Fruit fly (Drosophila melanogaster) whole organism, wandering third instar larva: ENCODE data around the gene SNCF.

Experiments
- Abd-B ChIP-seq: fragments of >200 bp; optimal IDR thresholded peaks from 2 replicates; lab custom pipeline; 2017; ENCODE audit warnings: missing biosample characterization, missing genetic modification characterization
- CG32264 ChIP-seq: fragments of 200-800 bp; sonication (Bioruptor generic); optimal IDR thresholded peaks from 2 replicates; lab custom pipeline; 2016; ENCODE audit warnings: missing biosample characterization, missing genetic modification characterization
- CG9705 ChIP-seq: fragments of 200-800 bp; sonication (Bioruptor generic); optimal IDR thresholded peaks from 2 replicates; lab custom pipeline; 2018; ENCODE audit warnings: missing biosample characterization, mild to moderate bottlenecking, missing genetic modification characterization
- CrebA ChIP-seq: fragments of 200-800 bp; sonication (Bioruptor generic); optimal IDR thresholded peaks from 2 replicates; lab custom pipeline; 2016; ENCODE audit warnings: missing biosample characterization, mild to moderate bottlenecking, missing genetic modification characterization, borderline replicate concordance
- Dfd ChIP-seq: fragments of >200 bp; optimal IDR thresholded peaks from 2 replicates; lab custom pipeline; 2017; ENCODE audit warnings: missing biosample characterization, missing genetic modification characterization
- Dif ChIP-seq: fragments of 200-275, 200-300 bp; sonication (Bioruptor generic); optimal IDR thresholded peaks from 2 replicates; lab custom pipeline; 2018; ENCODE audit warnings: missing biosample characterization, missing genetic modification characterization; ENCODE audit not compliant: partially characterized antibody
- GATAd ChIP-seq: sonication (Bioruptor generic); optimal IDR thresholded peaks from 2 replicates; lab custom pipeline; 2016; ENCODE audit warnings: missing biosample characterization, missing genetic modification characterization
- HLH106 ChIP-seq: fragments of 200-800 bp; optimal IDR thresholded peaks from 3 replicates; lab custom pipeline; 2019; ENCODE audit warnings: missing biosample characterization, mild to moderate bottlenecking, missing genetic modification characterization, moderate library complexity
- Hnf4 ChIP-seq: fragments of 200-800 bp; sonication (Bioruptor generic); optimal IDR thresholded peaks from 2 replicates; lab custom pipeline; 2016; ENCODE audit warnings: missing biosample characterization, mild to moderate bottlenecking, missing genetic modification characterization
- Hr78 ChIP-seq: fragments of >200 bp; optimal IDR thresholded peaks from 2 replicates; lab custom pipeline; 2017; ENCODE audit warnings: missing biosample characterization, missing genetic modification characterization
- Hr83 ChIP-seq: fragments of 200-300 bp; sonication (Bioruptor generic); optimal IDR thresholded peaks from 2 replicates; lab custom pipeline; 2016; ENCODE audit warnings: missing biosample characterization, mild to moderate bottlenecking, missing genetic modification characterization, moderate library complexity; ENCODE audit not compliant: poor library complexity, severe bottlenecking
- Jra ChIP-seq: sonication (Bioruptor generic); optimal IDR thresholded peaks from 2 replicates; lab custom pipeline; 2016; ENCODE audit warnings: missing biosample characterization, missing genetic modification characterization
- Myc ChIP-seq: fragments of >200 bp; optimal IDR thresholded peaks from 2 replicates; lab custom pipeline; 2017
- N ChIP-seq: fragments of >200 bp; optimal IDR thresholded peaks from 2 replicates; lab custom pipeline; 2018; ENCODE audit warnings: missing biosample characterization, missing external identifiers, missing genetic modification characterization
- OdsH ChIP-seq: fragments of 200-800 bp; sonication (Bioruptor generic); optimal IDR thresholded peaks from 2 replicates; lab custom pipeline; 2016; ENCODE audit warnings: missing biosample characterization, mild to moderate bottlenecking, missing genetic modification characterization
- Rel ChIP-seq, 2 experiments: fragments of 200-800 bp; sonication (Bioruptor generic) in 1 of 2; optimal IDR thresholded peaks; 2 replicates in 1 of 2; 3 replicates in 1 of 2; lab custom pipeline; 2016 to 2019; ENCODE audit warnings: mild to moderate bottlenecking in 2 of 2, missing biosample characterization in 2 of 2, missing genetic modification characterization in 2 of 2, moderate library complexity in 1 of 2
- Sp1 ChIP-seq: fragments of 200-800 bp; sonication (Bioruptor generic); optimal IDR thresholded peaks from 3 replicates; lab custom pipeline; 2019; ENCODE audit warnings: missing biosample characterization, mild to moderate bottlenecking, missing genetic modification characterization, moderate library complexity
- Vsx2 ChIP-seq: fragments of 200-300, 225-300 bp; sonication (Bioruptor generic); optimal IDR thresholded peaks from 2 replicates; lab custom pipeline; 2018; ENCODE audit warnings: missing biosample characterization, missing genetic modification characterization; ENCODE audit not compliant: partially characterized antibody
- br ChIP-seq: fragments of 200-800 bp; sonication (Bioruptor generic); optimal IDR thresholded peaks from 2 replicates; lab custom pipeline; 2016; ENCODE audit warnings: missing biosample characterization, missing genetic modification characterization
- brk ChIP-seq: fragments of 200-800 bp; sonication (Bioruptor generic); optimal IDR thresholded peaks from 2 replicates; lab custom pipeline; 2016; ENCODE audit warnings: missing biosample characterization, mild to moderate bottlenecking, missing genetic modification characterization
- dl ChIP-seq, 2 experiments: fragments of 175-275, 200-275 bp in 1 of 2; fragments of 200-275 bp in 1 of 2; sonication (Bioruptor generic); optimal IDR thresholded peaks; lab custom pipeline; 2018; ENCODE audit warnings: mild to moderate bottlenecking in 2 of 2, missing biosample characterization in 2 of 2, missing genetic modification characterization in 2 of 2, moderate library complexity in 2 of 2; ENCODE audit not compliant: partially characterized antibody in 2 of 2, insufficient read depth in 1 of 2
- dmrt93B ChIP-seq: fragments of 200-800 bp; sonication (Bioruptor generic); optimal IDR thresholded peaks from 2 replicates; lab custom pipeline; 2018; ENCODE audit warnings: missing biosample characterization, mild to moderate bottlenecking, missing genetic modification characterization
- dsf ChIP-seq: sonication (Bioruptor generic); optimal IDR thresholded peaks from 2 replicates; lab custom pipeline; 2016; ENCODE audit warnings: missing biosample characterization, missing genetic modification characterization, borderline replicate concordance
- ey ChIP-seq: fragments of 200-800 bp; sonication (Bioruptor generic); optimal IDR thresholded peaks from 2 replicates; lab custom pipeline; 2016; ENCODE audit warnings: missing biosample characterization, missing genetic modification characterization
- foxo ChIP-seq, 2 experiments: fragments of 200-800 bp; sonication (Bioruptor generic); optimal IDR thresholded peaks; 2 replicates in 1 of 2; 3 replicates in 1 of 2; lab custom pipeline; 2016 to 2017; ENCODE audit warnings: missing biosample characterization in 2 of 2, missing genetic modification characterization in 2 of 2
- fru ChIP-seq: fragments of 200-800 bp; sonication (Bioruptor generic); optimal IDR thresholded peaks from 3 replicates; lab custom pipeline; 2016; ENCODE audit warnings: missing biosample characterization, mild to moderate bottlenecking, missing genetic modification characterization
- h ChIP-seq: fragments of 200-800 bp; sonication (Bioruptor generic); optimal IDR thresholded peaks from 3 replicates; lab custom pipeline; 2016; ENCODE audit warnings: missing biosample characterization, mild to moderate bottlenecking, missing genetic modification characterization
- jim ChIP-seq: fragments of 175-275, 200-325 bp; sonication (Bioruptor generic); optimal IDR thresholded peaks from 2 replicates; lab custom pipeline; 2016; ENCODE audit warnings: missing biosample characterization, mild to moderate bottlenecking, missing genetic modification characterization
- pan ChIP-seq: fragments of >200 bp; optimal IDR thresholded peaks from 2 replicates; lab custom pipeline; 2017
- psq ChIP-seq: fragments of 200-800 bp; sonication (Bioruptor generic); optimal IDR thresholded peaks from 3 replicates; lab custom pipeline; 2017; ENCODE audit warnings: missing biosample characterization, mild to moderate bottlenecking, missing genetic modification characterization, moderate library complexity
- rgr ChIP-seq: fragments of 200-800 bp; sonication (Bioruptor generic); optimal IDR thresholded peaks from 3 replicates; lab custom pipeline; 2016; ENCODE audit warnings: missing biosample characterization, mild to moderate bottlenecking, missing genetic modification characterization
- sage ChIP-seq: fragments of 200-800 bp; sonication (Bioruptor generic); optimal IDR thresholded peaks from 2 replicates; lab custom pipeline; 2016; ENCODE audit warnings: missing biosample characterization, mild to moderate bottlenecking, missing genetic modification characterization
- sv ChIP-seq: fragments of 200-800 bp; sonication (Bioruptor generic); optimal IDR thresholded peaks from 3 replicates; lab custom pipeline; 2016; ENCODE audit warnings: missing biosample characterization, missing genetic modification characterization
- tai ChIP-seq: sonication (Bioruptor generic); optimal IDR thresholded peaks from 2 replicates; lab custom pipeline; 2016; ENCODE audit warnings: missing biosample characterization, missing genetic modification characterization
- usp ChIP-seq: fragments of >200 bp; optimal IDR thresholded peaks from 2 replicates; lab custom pipeline; 2017; ENCODE audit warnings: missing biosample characterization, missing genetic modification characterization

The SNCF gene

dm6 chr3L:13393538-13393937 is 15.2 kb downstream of the SNCF start:
- peak; percentile 23 for TF ChIP-seq HLH106 (tag; lab: Kevin White, UChicago)
- peak in 1 of 2 experiments; percentile 20 for TF ChIP-seq foxo (GFP tag; optimal IDR thresholded peaks at IDR 0.05; lab: Kevin White, UChicago)
- TF ChIP-seq Vsx2 (GFP tag; lab: Kevin White, UChicago), result no peak
- no peak for TF ChIP-seq psq (GFP tag; lab: Kevin White, UChicago)
- TF ChIP-seq OdsH (GFP tag; lab: Kevin White, UChicago), result peak; percentile 22

dm6 chr3L:13397656-13398055 is 19.3 kb downstream of the SNCF start:
- TF ChIP-seq dsf, result no peak
- TF ChIP-seq Myc, result no peak
- no peak for TF ChIP-seq dl (GFP tag; optimal IDR thresholded peaks at IDR 0.05; lab: Kevin White, UChicago; ENCODE audit: insufficient read depth in 1 of 2, partially characterized antibody in 2 of 2)

dm6 chr3L:13400872-13401418 is 22.6 kb downstream of the SNCF start, which contains the start of gene sens:
TSS of gene sens (minus strand) at chr3L:13401125.
- peak; percentile 35 for TF ChIP-seq jim
- TF ChIP-seq usp (GFP tag; lab: Kevin White, UChicago), result no peak
- TF ChIP-seq Dfd (GFP tag; lab: Kevin White, UChicago), result no peak
- TF ChIP-seq Dif (GFP tag; lab: Kevin White, UChicago), result no peak
- TF ChIP-seq Sp1 (GFP tag; lab: Kevin White, UChicago), result peak; percentile 32
- TF ChIP-seq Jra (GFP tag; lab: Kevin White, UChicago), result peak; percentile 38
- no peak for TF ChIP-seq CrebA (GFP tag; lab: Kevin White, UChicago)
- TF ChIP-seq pan (lab: Kevin White, UChicago), result no peak
- TF ChIP-seq sv, result no peak
- no peak for TF ChIP-seq Hnf4 (GFP tag; lab: Kevin White, UChicago)

- TF ChIP-seq Rel (GFP tag; optimal IDR thresholded peaks at IDR 0.05; lab: Kevin White, UChicago) (no peak), Rel (tag; optimal IDR thresholded peaks at IDR 0.05; lab: Kevin White, UChicago) (no peak), Dif (GFP tag; lab: Kevin White, UChicago) (no peak), h (GFP tag; lab: Kevin White, UChicago) (no peak), ey (no peak), brk (no peak), GATAd (GFP tag; lab: Kevin White, UChicago) (no peak), Jra (GFP tag; lab: Kevin White, UChicago) (no peak), Vsx2 (GFP tag; lab: Kevin White, UChicago) (no peak), Hr83 (GFP tag; lab: Kevin White, UChicago) (no peak), OdsH (GFP tag; lab: Kevin White, UChicago) (no peak), fru (GFP tag; lab: Kevin White, UChicago) (no peak), CrebA (GFP tag; lab: Kevin White, UChicago) (no peak), Abd-B (GFP tag; lab: Kevin White, UChicago) (no peak), Hnf4 (GFP tag; lab: Kevin White, UChicago) (no peak), Sp1 (GFP tag; lab: Kevin White, UChicago) (no peak), Hr78 (GFP tag; lab: Kevin White, UChicago) (no peak), HLH106 (tag; lab: Kevin White, UChicago) (no peak), foxo (GFP tag; optimal IDR thresholded peaks at IDR 0.05; lab: Kevin White, UChicago) (no peak), dmrt93B (GFP tag; lab: Kevin White, UChicago) (no peak)
- TF ChIP-seq, all 38 proteins: peak for 0
Observed at dm6 chr3L:13403141-13403867, 24.9 kb downstream of the SNCF start.

- peak; percentile 13 for TF ChIP-seq ey
- no peak for TF ChIP-seq tai (GFP tag; lab: Kevin White, UChicago)
- no peak for TF ChIP-seq psq (GFP tag; lab: Kevin White, UChicago)
- peak; percentile 14 for TF ChIP-seq br (GFP tag; lab: Kevin White, UChicago)
- peak; percentile 36 for TF ChIP-seq fru (GFP tag; lab: Kevin White, UChicago)
- no peak for TF ChIP-seq brk
- TF ChIP-seq Sp1 (GFP tag; lab: Kevin White, UChicago), result peak; percentile 12
- no peak for TF ChIP-seq rgr
- peak; percentile 33 for TF ChIP-seq h (GFP tag; lab: Kevin White, UChicago)
- TF ChIP-seq CG9705 (GFP tag; lab: Kevin White, UChicago), result no peak
- TF ChIP-seq Dfd (GFP tag; lab: Kevin White, UChicago), result no peak
- TF ChIP-seq dl (GFP tag; optimal IDR thresholded peaks at IDR 0.05; lab: Kevin White, UChicago; ENCODE audit: insufficient read depth in 1 of 2, partially characterized antibody in 2 of 2), result no peak
- no peak for TF ChIP-seq Rel (GFP tag; optimal IDR thresholded peaks at IDR 0.05; lab: Kevin White, UChicago)
- no peak for TF ChIP-seq Rel (tag; optimal IDR thresholded peaks at IDR 0.05; lab: Kevin White, UChicago)
- peak; percentile 2 for TF ChIP-seq HLH106 (tag; lab: Kevin White, UChicago)
- TF ChIP-seq sage (GFP tag; lab: Kevin White, UChicago), result no peak
- TF ChIP-seq CrebA (GFP tag; lab: Kevin White, UChicago), result no peak
- TF ChIP-seq Hnf4 (GFP tag; lab: Kevin White, UChicago), result no peak
- TF ChIP-seq CG32264 (GFP tag; lab: Kevin White, UChicago), result no peak
- no peak for TF ChIP-seq N (GFP tag; lab: Kevin White, UChicago)
- no peak for TF ChIP-seq pan (lab: Kevin White, UChicago)
- no peak for TF ChIP-seq OdsH (GFP tag; lab: Kevin White, UChicago)
- no peak for TF ChIP-seq Dif (GFP tag; lab: Kevin White, UChicago)
- peak in 1 of 2 experiments; percentile 33 for TF ChIP-seq foxo (GFP tag; optimal IDR thresholded peaks at IDR 0.05; lab: Kevin White, UChicago)
- TF ChIP-seq usp (GFP tag; lab: Kevin White, UChicago), result no peak
- TF ChIP-seq jim, result no peak
Observed at dm6 chr3L:13406873-13407272, 28.5 kb downstream of the SNCF start.
